Fruit fly (Drosophila melanogaster) whole organism, embryonic: ENCODE data around the gene TotA.

ENCODE experiments used
- Aef1 ChIP-seq: fragments of 200-800 bp; sonication (Bioruptor generic); IDR thresholded peaks from 3 replicates; pipeline ENCODE4 v1.3.6; 2022; ENCODE audit warnings: missing biosample characterization, missing genetic modification characterization
- B-H2 ChIP-seq: fragments of 200-800 bp; sonication (Bioruptor generic); optimal IDR thresholded peaks from 2 replicates; lab custom pipeline; 2018; ENCODE audit warnings: missing biosample characterization, mild to moderate bottlenecking, missing genetic modification characterization
- CG10274 ChIP-seq: fragments of 200-800 bp; sonication (Bioruptor generic); optimal IDR thresholded peaks from 3 replicates; lab custom pipeline; 2017; ENCODE audit warnings: missing biosample characterization, mild to moderate bottlenecking, missing genetic modification characterization
- CG10979 ChIP-seq: fragments of 200-800 bp; sonication (Bioruptor generic); optimal IDR thresholded peaks from 2 replicates; lab custom pipeline; 2018; ENCODE audit warnings: missing biosample characterization, mild to moderate bottlenecking, missing genetic modification characterization, moderate library complexity
- CG11456 ChIP-seq: fragments of 200-800 bp; sonication (Bioruptor generic); IDR thresholded peaks from 3 replicates; pipeline ENCODE4 v1.3.6; 2022; ENCODE audit warnings: missing biosample characterization, missing genetic modification characterization
- CG13424 ChIP-seq: fragments of 200-800 bp; sonication (Bioruptor generic); optimal IDR thresholded peaks from 2 replicates; lab custom pipeline; 2019; ENCODE audit warnings: missing biosample characterization, mild to moderate bottlenecking, missing genetic modification characterization, moderate library complexity
- CG13624 ChIP-seq: fragments of 200-800 bp; sonication (Bioruptor generic); optimal IDR thresholded peaks from 2 replicates; lab custom pipeline; 2016; ENCODE audit warnings: missing biosample characterization, missing genetic modification characterization
- CG13894 ChIP-seq: fragments of 200-800 bp; sonication (Bioruptor generic); optimal IDR thresholded peaks from 3 replicates; lab custom pipeline; 2018; ENCODE audit warnings: missing biosample characterization, mild to moderate bottlenecking, missing genetic modification characterization, moderate library complexity
- CG14710 ChIP-seq: fragments of 200-800 bp; sonication (Bioruptor generic); optimal IDR thresholded peaks from 3 replicates; lab custom pipeline; 2019; ENCODE audit warnings: missing biosample characterization, mild to moderate bottlenecking, missing genetic modification characterization, moderate library complexity
- CG14965 ChIP-seq: fragments of 200-800 bp; sonication (Bioruptor generic); optimal IDR thresholded peaks from 2 replicates; lab custom pipeline; 2016; ENCODE audit warnings: missing biosample characterization, missing genetic modification characterization, borderline replicate concordance
- CG15601 ChIP-seq: fragments of 200-800 bp; sonication (Bioruptor generic); optimal IDR thresholded peaks from 3 replicates; lab custom pipeline; 2019; ENCODE audit warnings: missing biosample characterization, mild to moderate bottlenecking, missing genetic modification characterization, moderate library complexity
- CG16863 ChIP-seq: fragments of 200-800 bp; sonication (Bioruptor generic); optimal IDR thresholded peaks from 3 replicates; lab custom pipeline; 2016; ENCODE audit warnings: missing biosample characterization, missing genetic modification characterization
- CG18764 ChIP-seq: fragments of 200-800 bp; sonication (Bioruptor generic); optimal IDR thresholded peaks from 3 replicates; lab custom pipeline; 2016; ENCODE audit warnings: missing biosample characterization, missing genetic modification characterization
- CG2678 ChIP-seq: fragments of 200-800 bp; sonication (Bioruptor generic); optimal IDR thresholded peaks from 3 replicates; lab custom pipeline; 2019; ENCODE audit warnings: missing biosample characterization, mild to moderate bottlenecking, missing genetic modification characterization, moderate library complexity
- CG2875 ChIP-seq: fragments of 200-800 bp; sonication (Bioruptor generic); optimal IDR thresholded peaks from 2 replicates; lab custom pipeline; 2017; ENCODE audit warnings: missing biosample characterization, mild to moderate bottlenecking, missing genetic modification characterization, missing genetic modification reagents
- CG3163 ChIP-seq: fragments of 200-800 bp; sonication (Bioruptor generic); optimal IDR thresholded peaks from 3 replicates; lab custom pipeline; 2016; ENCODE audit warnings: missing biosample characterization, missing genetic modification characterization
- CG34376 ChIP-seq: fragments of 200-800 bp; sonication (Bioruptor generic); optimal IDR thresholded peaks from 2 replicates; lab custom pipeline; 2018; ENCODE audit warnings: missing biosample characterization, mild to moderate bottlenecking, missing genetic modification characterization
- CG3995 ChIP-seq: fragments of 200-800 bp; sonication (Bioruptor generic); optimal IDR thresholded peaks from 3 replicates; lab custom pipeline; 2016; ENCODE audit warnings: missing biosample characterization, missing genetic modification characterization
- CG4820 ChIP-seq: fragments of 200-800 bp; sonication (Bioruptor generic); optimal IDR thresholded peaks from 3 replicates; lab custom pipeline; 2016; ENCODE audit warnings: missing biosample characterization, missing genetic modification characterization
- CG6683 ChIP-seq: fragments of 200-800 bp; sonication (Bioruptor generic); optimal IDR thresholded peaks from 2 replicates; lab custom pipeline; 2017; ENCODE audit warnings: missing biosample characterization, mild to moderate bottlenecking, missing genetic modification characterization, missing genetic modification reagents
- CG7786 ChIP-seq: fragments of 200-800 bp; sonication (Bioruptor generic); optimal IDR thresholded peaks from 2 replicates; lab custom pipeline; 2016; ENCODE audit warnings: missing biosample characterization, missing genetic modification characterization
- Dip3 ChIP-seq: fragments of 200-800 bp; sonication (Bioruptor generic); optimal IDR thresholded peaks from 3 replicates; lab custom pipeline; 2016; ENCODE audit warnings: missing biosample characterization, missing genetic modification characterization
- Hmx ChIP-seq: fragments of 200-800 bp; sonication (Bioruptor generic); optimal IDR thresholded peaks from 2 replicates; lab custom pipeline; 2016; ENCODE audit warnings: missing biosample characterization, missing genetic modification characterization
- MBD-R2 ChIP-seq: fragments of 200-800 bp; sonication (Bioruptor generic); IDR thresholded peaks from 2 replicates; pipeline ENCODE4 v1.3.6; 2022; ENCODE audit warnings: missing biosample characterization, missing genetic modification characterization
- Meics ChIP-seq: fragments of 200-800 bp; sonication (Bioruptor generic); optimal IDR thresholded peaks from 2 replicates; lab custom pipeline; 2017; ENCODE audit warnings: missing biosample characterization, mild to moderate bottlenecking, missing genetic modification characterization
- NK7.1 ChIP-seq: fragments of 200-800 bp; sonication (Bioruptor generic); optimal IDR thresholded peaks from 3 replicates; lab custom pipeline; 2016; ENCODE audit warnings: missing biosample characterization, missing genetic modification characterization
- Optix ChIP-seq: fragments of 200-800 bp; sonication (Bioruptor generic); IDR thresholded peaks from 3 replicates; pipeline ENCODE4 v1.3.6; 2022; ENCODE audit warnings: missing biosample characterization, missing genetic modification characterization
- Sox100B ChIP-seq: fragments of 200-800 bp; sonication (Bioruptor generic); optimal IDR thresholded peaks from 3 replicates; lab custom pipeline; 2018; ENCODE audit warnings: missing biosample characterization, mild to moderate bottlenecking, missing genetic modification characterization
- abd-A ChIP-seq: fragments of 200-800 bp; sonication (Bioruptor generic); optimal IDR thresholded peaks from 3 replicates; lab custom pipeline; 2019; ENCODE audit warnings: missing biosample characterization, mild to moderate bottlenecking, missing genetic modification characterization, moderate library complexity
- amos ChIP-seq: fragments of 200-800 bp; sonication (Bioruptor generic); IDR thresholded peaks from 2 replicates; pipeline ENCODE4 v1.3.6; 2022; ENCODE audit warnings: missing biosample characterization, missing genetic modification characterization; ENCODE audit not compliant: partially characterized antibody
- ap ChIP-seq: fragments of 200-800 bp; sonication (Bioruptor generic); IDR thresholded peaks from 2 replicates; pipeline ENCODE4 v1.3.6; 2022; ENCODE audit warnings: missing biosample characterization, missing genetic modification characterization
- cwo ChIP-seq: fragments of 200-800 bp; sonication (Bioruptor generic); optimal IDR thresholded peaks from 3 replicates; lab custom pipeline; 2017; ENCODE audit warnings: missing biosample characterization, missing genetic modification characterization, mild to moderate bottlenecking, moderate library complexity, missing genetic modification reagents
- disco-r ChIP-seq: fragments of 200-800 bp; sonication (Bioruptor generic); optimal IDR thresholded peaks from 2 replicates; lab custom pipeline; 2016; ENCODE audit warnings: missing biosample characterization, missing genetic modification characterization
- fu2 ChIP-seq: fragments of 200-800 bp; sonication (Bioruptor generic); optimal IDR thresholded peaks from 2 replicates; lab custom pipeline; 2016; ENCODE audit warnings: missing biosample characterization, missing genetic modification characterization
- h ChIP-seq: fragments of >200 bp; optimal IDR thresholded peaks from 2 replicates; lab custom pipeline; 2017
- lmd ChIP-seq: fragments of 200-800 bp; sonication (Bioruptor generic); IDR thresholded peaks from 2 replicates; pipeline ENCODE4 v1.3.6; 2022; ENCODE audit warnings: missing biosample characterization, missing genetic modification characterization
- nmo ChIP-seq: fragments of 200-800 bp; sonication (Bioruptor generic); optimal IDR thresholded peaks from 2 replicates; lab custom pipeline; 2018; ENCODE audit warnings: missing biosample characterization, mild to moderate bottlenecking, missing genetic modification characterization, moderate library complexity
- oc ChIP-seq: fragments of 200-800 bp; sonication (Bioruptor generic); optimal IDR thresholded peaks from 2 replicates; lab custom pipeline; 2018; ENCODE audit warnings: missing biosample characterization, mild to moderate bottlenecking, missing genetic modification characterization, moderate library complexity
- onecut ChIP-seq: fragments of 200-800 bp; sonication (Bioruptor generic); IDR thresholded peaks from 2 replicates; pipeline ENCODE4 v1.3.6; 2022; ENCODE audit warnings: missing biosample characterization, missing genetic modification characterization
- org-1 ChIP-seq: fragments of 200-800 bp; sonication (Bioruptor generic); optimal IDR thresholded peaks from 2 replicates; lab custom pipeline; 2017; ENCODE audit warnings: missing biosample characterization, missing genetic modification characterization
- pb ChIP-seq: fragments of 200-800 bp; sonication (Bioruptor generic); optimal IDR thresholded peaks from 3 replicates; lab custom pipeline; 2016; ENCODE audit warnings: missing biosample characterization, missing genetic modification characterization
- peb ChIP-seq: fragments of 200-800 bp; sonication (Bioruptor generic); IDR thresholded peaks from 2 replicates; pipeline ENCODE4 v1.3.6; 2022; ENCODE audit warnings: missing biosample characterization, missing genetic modification characterization
- repo ChIP-seq: fragments of 200-800 bp; sonication (Bioruptor generic); optimal IDR thresholded peaks from 2 replicates; lab custom pipeline; 2016; ENCODE audit warnings: missing biosample characterization, missing genetic modification characterization
- ro ChIP-seq: fragments of 200-800 bp; sonication (Bioruptor generic); IDR thresholded peaks from 2 replicates; pipeline ENCODE4 v1.3.6; 2022; ENCODE audit warnings: missing biosample characterization, missing genetic modification characterization
- sens-2 ChIP-seq: fragments of 200-800 bp; sonication (Bioruptor generic); IDR thresholded peaks from 2 replicates; pipeline ENCODE4 v1.3.6; 2022; ENCODE audit warnings: missing biosample characterization, missing genetic modification characterization
- sna ChIP-seq: fragments of 200-800 bp; sonication (Bioruptor generic); IDR thresholded peaks from 2 replicates; pipeline ENCODE4 v1.3.6; 2022; ENCODE audit warnings: missing biosample characterization, missing genetic modification characterization; ENCODE audit not compliant: partially characterized antibody
- stwl ChIP-seq: fragments of 200-800 bp; sonication (Bioruptor generic); optimal IDR thresholded peaks from 3 replicates; lab custom pipeline; 2018; ENCODE audit warnings: missing biosample characterization, mild to moderate bottlenecking, missing genetic modification characterization, moderate library complexity
- tio ChIP-seq: fragments of 200-800 bp; sonication (Bioruptor generic); optimal IDR thresholded peaks from 2 replicates; lab custom pipeline; 2017; ENCODE audit warnings: missing biosample characterization, missing genetic modification characterization, inconsistent platforms
- trh ChIP-seq: fragments of 200-800 bp; sonication (Bioruptor generic); optimal IDR thresholded peaks from 2 replicates; lab custom pipeline; 2016; ENCODE audit warnings: missing biosample characterization, missing genetic modification characterization
- usp ChIP-seq: fragments of >200 bp; optimal IDR thresholded peaks from 2 replicates; lab custom pipeline; 2017; ENCODE audit warnings: missing biosample characterization, missing genetic modification characterization
- yki ChIP-seq: fragments of >200 bp; optimal IDR thresholded peaks from 3 replicates; lab custom pipeline; 2018

Gene TotA

DNA sequence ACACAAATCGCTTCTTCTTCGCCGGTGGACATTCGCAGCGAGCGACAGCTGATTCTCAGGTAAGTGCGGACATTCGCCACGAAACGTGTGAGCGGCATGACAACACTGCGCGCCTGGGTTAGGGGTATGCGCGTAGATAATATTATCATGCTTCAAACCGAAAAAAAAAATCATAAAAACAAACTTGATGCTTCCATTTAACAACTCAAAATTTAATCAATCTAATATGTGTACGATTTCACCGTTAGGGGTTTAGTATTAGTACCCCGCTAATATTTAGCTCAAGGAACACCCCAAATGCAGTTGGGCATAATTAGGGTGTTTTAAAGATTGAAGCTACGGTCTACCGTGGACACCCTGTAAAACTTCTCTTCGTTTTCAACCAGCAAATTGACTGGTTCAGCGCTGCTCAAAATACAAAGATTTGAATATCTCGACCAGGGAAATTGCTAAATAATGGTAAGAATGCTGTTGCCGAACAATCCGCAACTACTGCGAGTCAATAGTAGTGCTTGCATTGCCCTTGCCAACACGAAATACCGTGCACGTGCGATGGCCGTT lies 48.9 kb upstream of the TotA start, which contains the start of the genes CG17271 and RpS20 (continued):
- TF ChIP-seq CG15601 (tag; lab: Kevin White, UChicago), result peak; percentile 100
- TF ChIP-seq amos (GFP tag; lab: Robert Waterston, UW), result 0 out of 2 replicates have a peak, but pooled peaks have one; percentile 43
- peak; percentile 64 for TF ChIP-seq CG3995 (GFP tag; lab: Kevin White, UChicago)
- TF ChIP-seq CG7786 (GFP tag; lab: Kevin White, UChicago), result peak; percentile 96
- TF ChIP-seq tio, result peak; percentile 86
- peak; percentile 76 for TF ChIP-seq CG6683 (GFP tag; lab: Kevin White, UChicago)
- TF ChIP-seq usp (GFP tag; lab: Kevin White, UChicago), result no peak
- peak; percentile 85 for TF ChIP-seq yki
- peak; percentile 65 for TF ChIP-seq CG10274 (GFP tag; lab: Kevin White, UChicago)
- TF ChIP-seq Sox100B, result peak; percentile 82
- peak; percentile 86 for TF ChIP-seq CG3163 (GFP tag; lab: Kevin White, UChicago)
- peak; percentile 88 for TF ChIP-seq Aef1 (GFP tag; lab: Robert Waterston, UW)
- TF ChIP-seq pb (GFP tag; lab: Kevin White, UChicago), result peak; percentile 91
- TF ChIP-seq stwl, result peak; percentile 68
- peak; percentile 75 for TF ChIP-seq Hmx (GFP tag; lab: Kevin White, UChicago)
- TF ChIP-seq ro (GFP tag; lab: Robert Waterston, UW), result peak; percentile 72
- TF ChIP-seq onecut (GFP tag; lab: Robert Waterston, UW), result peak; percentile 65
- peak; percentile 67 for TF ChIP-seq CG2875 (GFP tag; lab: Kevin White, UChicago)
- peak; percentile 81 for TF ChIP-seq ap (GFP tag; lab: Robert Waterston, UW)
- peak; percentile 88 for TF ChIP-seq Meics (GFP tag; lab: Kevin White, UChicago)
- TF ChIP-seq CG13894 (tag; lab: Kevin White, UChicago), result peak; percentile 85
- peak; percentile 65 for TF ChIP-seq abd-A
- TF ChIP-seq B-H2 (GFP tag; lab: Kevin White, UChicago), result peak; percentile 90
- peak; percentile 93 for TF ChIP-seq MBD-R2 (GFP tag; lab: Robert Waterston, UW)
- peak; percentile 89 for TF ChIP-seq CG2678 (tag; lab: Kevin White, UChicago)
- peak; percentile 86 for TF ChIP-seq CG10979
- TF ChIP-seq peb (GFP tag; lab: Robert Waterston, UW), result peak; percentile 78
- peak; percentile 91 for TF ChIP-seq CG4820 (GFP tag; lab: Kevin White, UChicago)
- TF ChIP-seq oc, result peak; percentile 75
- peak; percentile 95 for TF ChIP-seq Dip3 (GFP tag; lab: Kevin White, UChicago)
- peak; percentile 87 for TF ChIP-seq CG18764 (GFP tag; lab: Kevin White, UChicago)
- peak; percentile 86 for TF ChIP-seq org-1 (GFP tag; lab: Kevin White, UChicago)
- peak; percentile 69 for TF ChIP-seq CG14965 (GFP tag; lab: Kevin White, UChicago)
- TF ChIP-seq trh (GFP tag; lab: Kevin White, UChicago), result peak; percentile 85
- TF ChIP-seq disco-r (GFP tag; lab: Kevin White, UChicago), result peak; percentile 90
- TF ChIP-seq CG13624, result peak; percentile 97
- TF ChIP-seq CG14710 (tag; lab: Kevin White, UChicago), result peak; percentile 96
- TF ChIP-seq nmo (GFP tag; lab: Kevin White, UChicago), result peak; percentile 93
- peak; percentile 94 for TF ChIP-seq CG13424
- TF ChIP-seq repo, result peak; percentile 91
- peak; percentile 90 for TF ChIP-seq CG34376
- peak; percentile 89 for TF ChIP-seq lmd (GFP tag; lab: Robert Waterston, UW)
- peak; percentile 94 for TF ChIP-seq fu2
- TF ChIP-seq h (lab: Kevin White, UChicago), result no peak
- TF ChIP-seq sna (GFP tag; lab: Robert Waterston, UW), result no peak
- TF ChIP-seq CG11456, result peak; percentile 91
- peak; percentile 85; the same call in 2 of the 3 replicates for TF ChIP-seq Optix (GFP tag; lab: Robert Waterston, UW)
- TF ChIP-seq NK7.1 (GFP tag; lab: Kevin White, UChicago), result peak; percentile 88
- peak; percentile 78 for TF ChIP-seq cwo (GFP tag; lab: Kevin White, UChicago)
- peak; percentile 50 for TF ChIP-seq sens-2 (GFP tag; lab: Robert Waterston, UW)
- peak; percentile 93 for TF ChIP-seq CG16863 (GFP tag; lab: Kevin White, UChicago)
